Worm (Caenorhabditis elegans) whole organism, L3 larva: ENCODE measurements around the gene F53A9.6.

Source experiments
- aly-2 ChIP-seq: fragments of 150-350 bp; optimal IDR thresholded peaks from 2 replicates; lab custom pipeline; 2014; ENCODE audit warnings: missing biosample characterization, missing genetic modification characterization
- nhr-77 ChIP-seq: fragments of 150-350 bp; optimal IDR thresholded peaks from 2 replicates; lab custom pipeline; 2014; ENCODE audit warnings: missing biosample characterization, missing genetic modification characterization
- pqm-1 ChIP-seq: fragments of 150-350 bp; optimal IDR thresholded peaks from 2 replicates; lab custom pipeline; 2017; ENCODE audit warnings: missing biosample characterization, missing genetic modification characterization, inconsistent platforms
- snpc-4 ChIP-seq: fragments of 150-350 bp; optimal IDR thresholded peaks from 2 replicates; lab custom pipeline; 2014; ENCODE audit warnings: missing biosample characterization, missing genetic modification characterization
- ztf-11 ChIP-seq: fragments of 150-350 bp; optimal IDR thresholded peaks from 2 replicates; lab custom pipeline; 2014; ENCODE audit warnings: missing biosample characterization, missing genetic modification characterization
- ztf-4 ChIP-seq: fragments of 150-350 bp; optimal IDR thresholded peaks from 2 replicates; lab custom pipeline; 2014; ENCODE audit warnings: missing biosample characterization, missing genetic modification characterization

DNA sequence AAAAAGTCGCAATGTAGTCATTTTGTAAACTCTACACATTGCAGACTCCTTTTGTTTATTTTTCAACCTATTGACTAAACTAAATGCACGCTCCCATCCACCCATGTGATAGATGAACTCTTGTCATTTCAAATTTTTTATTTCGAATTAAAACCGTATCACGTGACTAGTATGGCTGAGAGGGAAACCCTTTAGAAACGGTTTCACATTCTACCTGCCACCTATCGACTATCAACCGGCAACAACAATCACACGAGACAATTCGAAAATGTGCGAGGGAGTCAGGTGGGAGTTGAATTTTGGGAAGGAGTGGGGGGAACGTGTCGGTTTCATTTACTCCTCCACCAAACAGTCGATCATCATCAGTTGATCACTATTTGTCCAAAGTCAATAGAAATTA, 39.1 kb downstream of the F53A9.6 start:
- TF ChIP-seq ztf-11 (tag; lab: Kevin White, UChicago) (no peak), ztf-4 (tag; lab: Kevin White, UChicago) (no peak), nhr-77 (no peak), aly-2 (tag; lab: Kevin White, UChicago) (no peak), snpc-4 (tag; lab: Kevin White, UChicago) (no peak), pqm-1 (peak; percentile 81)
